Fruit fly (Drosophila melanogaster) whole organism, embryonic: ENCODE measurements around the gene CG43295.
A peak's percentile ranks its signal among the peaks of the same experiment; 100 is the strongest.

Experiments used
- Atf-2 ChIP-seq: fragments of 200-800 bp; sonication (Bioruptor generic); optimal IDR thresholded peaks from 2 replicates; lab custom pipeline; 2016; ENCODE audit warnings: missing biosample characterization, missing genetic modification characterization
- BEAF-32 ChIP-seq: fragments of 200-800 bp; sonication (Bioruptor generic); optimal IDR thresholded peaks from 3 replicates; lab custom pipeline; 2017; ENCODE audit warnings: missing biosample characterization, missing genetic modification characterization, mild to moderate bottlenecking, moderate library complexity, missing genetic modification reagents
- Bgb ChIP-seq: fragments of 200-800 bp; sonication (Bioruptor generic); IDR thresholded peaks from 2 replicates; pipeline ENCODE4 v1.3.6; 2022; ENCODE audit warnings: missing biosample characterization, missing genetic modification characterization; ENCODE audit not compliant: partially characterized antibody
- CG10267 ChIP-seq: fragments of 200-800 bp; sonication (Bioruptor generic); optimal IDR thresholded peaks from 2 replicates; lab custom pipeline; 2018; ENCODE audit warnings: missing biosample characterization, mild to moderate bottlenecking, missing genetic modification characterization, moderate library complexity
- CG12299 ChIP-seq: fragments of 200-800 bp; sonication (Bioruptor generic); optimal IDR thresholded peaks from 2 replicates; lab custom pipeline; 2018; ENCODE audit warnings: missing biosample characterization, mild to moderate bottlenecking, missing genetic modification characterization
- CG13287 ChIP-seq: fragments of 200-800 bp; sonication (Bioruptor generic); IDR thresholded peaks from 2 replicates; pipeline ENCODE4 v1.3.6; 2022; ENCODE audit warnings: missing biosample characterization, missing genetic modification characterization; ENCODE audit not compliant: partially characterized antibody
- CG13624 ChIP-seq: fragments of 200-800 bp; sonication (Bioruptor generic); optimal IDR thresholded peaks from 2 replicates; lab custom pipeline; 2016; ENCODE audit warnings: missing biosample characterization, missing genetic modification characterization
- CG14710 ChIP-seq: fragments of 200-800 bp; sonication (Bioruptor generic); optimal IDR thresholded peaks from 3 replicates; lab custom pipeline; 2019; ENCODE audit warnings: missing biosample characterization, mild to moderate bottlenecking, missing genetic modification characterization, moderate library complexity
- CG15514 ChIP-seq: fragments of 200-800 bp; sonication (Bioruptor generic); optimal IDR thresholded peaks from 3 replicates; lab custom pipeline; 2017; ENCODE audit warnings: missing biosample characterization, missing genetic modification characterization, mild to moderate bottlenecking, moderate library complexity, missing genetic modification reagents
- CG1602 ChIP-seq: fragments of 200-800 bp; sonication (Bioruptor generic); optimal IDR thresholded peaks from 3 replicates; lab custom pipeline; 2016; ENCODE audit warnings: missing biosample characterization, missing genetic modification characterization
- CG17359 ChIP-seq: fragments of 200-800 bp; sonication (Bioruptor generic); optimal IDR thresholded peaks from 3 replicates; lab custom pipeline; 2018; ENCODE audit warnings: missing biosample characterization, mild to moderate bottlenecking, missing genetic modification characterization, moderate library complexity
- CG17612 ChIP-seq: fragments of 200-800 bp; sonication (Bioruptor generic); IDR thresholded peaks from 2 replicates; pipeline ENCODE4 v1.3.6; 2022; ENCODE audit warnings: missing biosample characterization, missing genetic modification characterization
- CG18011 ChIP-seq: fragments of 200-800 bp; sonication (Bioruptor generic); optimal IDR thresholded peaks from 2 replicates; lab custom pipeline; 2017; ENCODE audit warnings: missing biosample characterization, missing genetic modification characterization, mild to moderate bottlenecking, moderate library complexity, missing genotype
- CG34224 ChIP-seq: fragments of 200-800 bp; sonication (Bioruptor generic); IDR thresholded peaks from 3 replicates; pipeline ENCODE4 v1.3.6; 2022; ENCODE audit warnings: missing biosample characterization, missing genetic modification characterization; ENCODE audit not compliant: partially characterized antibody
- CG3995 ChIP-seq: fragments of 200-800 bp; sonication (Bioruptor generic); optimal IDR thresholded peaks from 3 replicates; lab custom pipeline; 2016; ENCODE audit warnings: missing biosample characterization, missing genetic modification characterization
- CG6683 ChIP-seq: fragments of 200-800 bp; sonication (Bioruptor generic); optimal IDR thresholded peaks from 2 replicates; lab custom pipeline; 2017; ENCODE audit warnings: missing biosample characterization, mild to moderate bottlenecking, missing genetic modification characterization, missing genetic modification reagents
- CG6791 ChIP-seq: fragments of 200-800 bp; sonication (Bioruptor generic); IDR thresholded peaks from 3 replicates; pipeline ENCODE4 v1.3.6; 2022; ENCODE audit warnings: missing biosample characterization, missing genetic modification characterization; ENCODE audit not compliant: partially characterized antibody
- CG7372 ChIP-seq: fragments of 200-800 bp; sonication (Bioruptor generic); IDR thresholded peaks from 2 replicates; pipeline ENCODE4 v1.3.6; 2022; ENCODE audit warnings: missing biosample characterization, missing genetic modification characterization
- CG7556 ChIP-seq: fragments of 200-800 bp; sonication (Bioruptor generic); optimal IDR thresholded peaks from 2 replicates; lab custom pipeline; 2017; ENCODE audit warnings: missing biosample characterization, mild to moderate bottlenecking, missing genetic modification characterization
- CG8765 ChIP-seq: fragments of 200-800 bp; sonication (Bioruptor generic); IDR thresholded peaks from 2 replicates; pipeline ENCODE4 v1.3.6; 2022; ENCODE audit warnings: missing biosample characterization, missing genetic modification characterization
- CG9797 ChIP-seq: fragments of 200-800 bp; sonication (Bioruptor generic); optimal IDR thresholded peaks from 3 replicates; lab custom pipeline; 2018; ENCODE audit warnings: missing biosample characterization, mild to moderate bottlenecking, missing genetic modification characterization
- E2f2 ChIP-seq: fragments of 200-800 bp; sonication (Bioruptor generic); IDR thresholded peaks from 2 replicates; pipeline ENCODE4 v1.3.6; 2022; ENCODE audit warnings: missing biosample characterization, missing genetic modification characterization
- HLH4C ChIP-seq: fragments of 200-800 bp; sonication (Bioruptor generic); IDR thresholded peaks from 3 replicates; pipeline ENCODE4 v1.3.6; 2022; ENCODE audit warnings: missing biosample characterization, missing genetic modification characterization; ENCODE audit not compliant: partially characterized antibody
- HLH54F ChIP-seq: fragments of 200-800 bp; sonication (Bioruptor generic); optimal IDR thresholded peaks from 3 replicates; lab custom pipeline; 2016; ENCODE audit warnings: missing biosample characterization, missing genetic modification characterization
- HmgZ ChIP-seq: fragments of 200-800 bp; sonication (Bioruptor generic); optimal IDR thresholded peaks from 2 replicates; lab custom pipeline; 2018; ENCODE audit warnings: missing biosample characterization, mild to moderate bottlenecking, missing genetic modification characterization
- Jarid2 ChIP-seq: fragments of 200-800 bp; sonication (Bioruptor generic); optimal IDR thresholded peaks from 3 replicates; lab custom pipeline; 2017; ENCODE audit warnings: mild to moderate bottlenecking, missing biosample characterization, missing genetic modification reagents, missing genetic modification characterization
- Side ChIP-seq: fragments of 200-800 bp; sonication (Bioruptor generic); optimal IDR thresholded peaks from 2 replicates; lab custom pipeline; 2016; ENCODE audit warnings: missing biosample characterization, missing genetic modification characterization
- Sry-δ ChIP-seq: fragments of 200-800 bp; sonication (Bioruptor generic); optimal IDR thresholded peaks from 2 replicates; lab custom pipeline; 2016; ENCODE audit warnings: missing biosample characterization, missing genetic modification characterization
- Usf ChIP-seq: fragments of 200-800 bp; sonication (Bioruptor generic); optimal IDR thresholded peaks from 2 replicates; lab custom pipeline; 2017; ENCODE audit warnings: missing genotype, missing biosample characterization, missing genetic modification characterization
- amos ChIP-seq: fragments of 200-800 bp; sonication (Bioruptor generic); IDR thresholded peaks from 2 replicates; pipeline ENCODE4 v1.3.6; 2022; ENCODE audit warnings: missing biosample characterization, missing genetic modification characterization; ENCODE audit not compliant: partially characterized antibody
- ato ChIP-seq: fragments of 200-800 bp; sonication (Bioruptor generic); IDR thresholded peaks from 2 replicates; pipeline ENCODE4 v1.3.6; 2022; ENCODE audit warnings: missing biosample characterization, missing genetic modification characterization; ENCODE audit not compliant: partially characterized antibody
- bbx ChIP-seq: fragments of 200-800 bp; sonication (Bioruptor generic); IDR thresholded peaks from 2 replicates; pipeline ENCODE4 v1.3.6; 2022; ENCODE audit warnings: missing biosample characterization, missing genetic modification characterization; ENCODE audit not compliant: partially characterized antibody
- corto ChIP-seq: fragments of 200-800 bp; sonication (Bioruptor generic); optimal IDR thresholded peaks from 2 replicates; lab custom pipeline; 2016; ENCODE audit warnings: missing biosample characterization, mild to moderate bottlenecking, missing genetic modification characterization, moderate library complexity
- esg ChIP-seq: fragments of 200-800 bp; sonication (Bioruptor generic); conservative IDR thresholded peaks from 2 replicates; pipeline ENCODE4 v1.3.6; 2022; ENCODE audit warnings: missing biosample characterization, missing genetic modification characterization
- grn ChIP-seq: fragments of 200-800 bp; sonication (Bioruptor generic); optimal IDR thresholded peaks from 3 replicates; lab custom pipeline; 2017; ENCODE audit warnings: missing biosample characterization, missing genetic modification characterization
- hth ChIP-seq: fragments of >200 bp; optimal IDR thresholded peaks from 2 replicates; lab custom pipeline; 2017; ENCODE audit warnings: inconsistent platforms
- jumu ChIP-seq: fragments of 200-800 bp; sonication (Bioruptor generic); optimal IDR thresholded peaks from 3 replicates; lab custom pipeline; 2016; ENCODE audit warnings: missing biosample characterization, missing genetic modification characterization
- knrl ChIP-seq: fragments of 200-800 bp; sonication (Bioruptor generic); IDR thresholded peaks from 3 replicates; pipeline ENCODE4 v1.3.6; 2022; ENCODE audit warnings: missing biosample characterization, missing genetic modification characterization; ENCODE audit not compliant: partially characterized antibody
- lbe ChIP-seq: fragments of 200-800 bp; sonication (Bioruptor generic); optimal IDR thresholded peaks from 2 replicates; lab custom pipeline; 2016; ENCODE audit warnings: missing biosample characterization, mild to moderate bottlenecking, missing genetic modification characterization
- onecut ChIP-seq: fragments of 200-800 bp; sonication (Bioruptor generic); IDR thresholded peaks from 2 replicates; pipeline ENCODE4 v1.3.6; 2022; ENCODE audit warnings: missing biosample characterization, missing genetic modification characterization
- phol ChIP-seq: fragments of 200-800 bp; sonication (Bioruptor generic); optimal IDR thresholded peaks from 3 replicates; lab custom pipeline; 2018; ENCODE audit warnings: missing biosample characterization, mild to moderate bottlenecking, missing genetic modification characterization, moderate library complexity
- pzg ChIP-seq: fragments of 200-800 bp; sonication (Bioruptor generic); optimal IDR thresholded peaks from 3 replicates; lab custom pipeline; 2018; ENCODE audit warnings: missing biosample characterization, mild to moderate bottlenecking, missing genetic modification characterization, moderate library complexity
- sd ChIP-seq: fragments of 200-800 bp; sonication (Bioruptor generic); optimal IDR thresholded peaks from 3 replicates; lab custom pipeline; 2018; ENCODE audit warnings: missing biosample characterization, mild to moderate bottlenecking, missing genetic modification characterization, moderate library complexity
- slou ChIP-seq: fragments of 200-800 bp; sonication (Bioruptor generic); optimal IDR thresholded peaks from 3 replicates; lab custom pipeline; 2016; ENCODE audit warnings: missing biosample characterization, missing genetic modification characterization
- tgo ChIP-seq: fragments of 200-800 bp; sonication (Bioruptor generic); IDR thresholded peaks from 3 replicates; pipeline ENCODE4 v1.3.6; 2022; ENCODE audit warnings: missing biosample characterization, missing genetic modification characterization
- toy ChIP-seq: fragments of 200-800 bp; sonication (Bioruptor generic); IDR thresholded peaks from 2 replicates; pipeline ENCODE4 v1.3.6; 2022; ENCODE audit warnings: missing biosample characterization, missing genetic modification characterization
- trem ChIP-seq: fragments of 200-800 bp; optimal IDR thresholded peaks from 3 replicates; lab custom pipeline; 2019; ENCODE audit warnings: missing biosample characterization, mild to moderate bottlenecking, missing genetic modification characterization, moderate library complexity
- wor ChIP-seq: fragments of 200-800 bp; sonication (Bioruptor generic); IDR thresholded peaks from 2 replicates; pipeline ENCODE4 v1.3.6; 2022; ENCODE audit warnings: missing biosample characterization, missing genetic modification characterization
- z ChIP-seq: fragments of 200-800 bp; sonication (Bioruptor generic); IDR thresholded peaks from 3 replicates; pipeline ENCODE4 v1.3.6; 2022; ENCODE audit warnings: missing biosample characterization, missing genetic modification characterization

CG43295 gene

dm6 chr3L:16137779-16138178 lies 32.1 kb downstream of the CG43295 start, which contains the start of gene CG5157:
Gene CG5157 (minus strand): TSS chr3L:16137879.
- TF ChIP-seq slou (no peak), CG1602 (GFP tag; lab: Kevin White, UChicago) (no peak), jumu (no peak), CG7556 (no peak), CG17612 (no peak), CG6683 (GFP tag; lab: Kevin White, UChicago) (no peak), CG7372 (GFP tag; lab: Robert Waterston, UW) (no peak), CG3995 (no peak), CG18011 (no peak), Jarid2 (GFP tag; lab: Kevin White, UChicago) (no peak), toy (GFP tag; lab: Robert Waterston, UW) (no peak), CG17359 (tag; lab: Kevin White, UChicago) (no peak)

dm6 chr3L:16139131-16139530 lies 33.5 kb downstream of the CG43295 start:
- peak; percentile 51 for TF ChIP-seq CG15514
- no peak for TF ChIP-seq wor (GFP tag; lab: Robert Waterston, UW)
- TF ChIP-seq sd = peak; percentile 41
- no peak for TF ChIP-seq Usf (GFP tag; lab: Kevin White, UChicago)
- peak; percentile 51 for TF ChIP-seq BEAF-32
- TF ChIP-seq bbx = peak; percentile 35; the same call in 1 of the 2 replicates
- no peak for TF ChIP-seq corto (GFP tag; lab: Kevin White, UChicago)
- TF ChIP-seq CG14710 (tag; lab: Kevin White, UChicago) = peak; percentile 57
- TF ChIP-seq HLH54F = no peak
- TF ChIP-seq Bgb (GFP tag; lab: Robert Waterston, UW) = peak; percentile 49
- no peak for TF ChIP-seq z (GFP tag; lab: Robert Waterston, UW)
- TF ChIP-seq Sry-δ (GFP tag; lab: Kevin White, UChicago) = peak; percentile 65
- peak; percentile 36; the same call in 1 of the 3 replicates for TF ChIP-seq knrl
- TF ChIP-seq amos (GFP tag; lab: Robert Waterston, UW) = peak; percentile 48; the same call in 1 of the 2 replicates
- peak; percentile 99 for TF ChIP-seq E2f2 (GFP tag; lab: Robert Waterston, UW)
- TF ChIP-seq Atf-2 (GFP tag; lab: Kevin White, UChicago) = no peak
- TF ChIP-seq HmgZ = peak; percentile 42
- TF ChIP-seq onecut (GFP tag; lab: Robert Waterston, UW) = no peak
- peak; percentile 78 for TF ChIP-seq pzg (GFP tag; lab: Kevin White, UChicago)
- TF ChIP-seq Side (GFP tag; lab: Kevin White, UChicago) = no peak
- peak; percentile 46; the same call in 1 of the 3 replicates for TF ChIP-seq CG6791 (GFP tag; lab: Robert Waterston, UW)
- peak; percentile 31 for TF ChIP-seq CG10267 (tag; lab: Kevin White, UChicago)
- 0 out of 2 replicates have a peak, but pooled peaks have one; percentile 28 for TF ChIP-seq ato (GFP tag; lab: Robert Waterston, UW)
- TF ChIP-seq phol (tag; lab: Kevin White, UChicago) = peak; percentile 32
- TF ChIP-seq esg (GFP tag; lab: Robert Waterston, UW) = no peak
- peak; percentile 48 for TF ChIP-seq CG13287 (GFP tag; lab: Robert Waterston, UW)
- peak; percentile 37 for TF ChIP-seq grn
- no peak for TF ChIP-seq CG8765 (GFP tag; lab: Robert Waterston, UW)
- TF ChIP-seq trem (tag; lab: Kevin White, UChicago) = peak; percentile 69
- TF ChIP-seq hth (lab: Kevin White, UChicago) = no peak
- no peak for TF ChIP-seq CG12299 (tag; lab: Kevin White, UChicago)
- TF ChIP-seq CG9797 (GFP tag; lab: Kevin White, UChicago) = peak; percentile 9
- TF ChIP-seq lbe (GFP tag; lab: Kevin White, UChicago) = peak; percentile 48
- peak; percentile 55; the same call in 2 of the 3 replicates for TF ChIP-seq CG34224 (GFP tag; lab: Robert Waterston, UW)
- TF ChIP-seq HLH4C (GFP tag; lab: Robert Waterston, UW) = peak; percentile 44; the same call in 1 of the 3 replicates
- TF ChIP-seq CG13624 (GFP tag; lab: Kevin White, UChicago) = no peak
- no peak for TF ChIP-seq tgo
